Worm (Caenorhabditis elegans): ENCODE results near the gene nlp-48.

nlp-48 gene

ce11 chrIII:9390924-9391323 lies 10.0 kb downstream of the nlp-48 start:
- TF ChIP-seq nhr-6 (tag; optimal IDR thresholded peaks at IDR 0.05) (no peak), ama-1 (optimal IDR thresholded peaks at IDR 0.05) (peak; percentile 5), lsy-2 (tag; optimal IDR thresholded peaks at IDR 0.05) (peak in 1 of 2 experiments; percentile 62), mep-1 (tag; optimal IDR thresholded peaks at IDR 0.05) (peak; percentile 3), lin-38 (GFP tag; IDR thresholded peaks at IDR 0.05) (peak; percentile 55), arid-1 (GFP tag; conservative IDR thresholded peaks at IDR 0.05) (peak; percentile 30; the same call in 1 of the 2 replicates), mxl-3 (GFP tag; optimal IDR thresholded peaks at IDR 0.05) (peak; percentile 4), lim-7 (GFP tag; IDR thresholded peaks at IDR 0.05) (0 out of 2 replicates have a peak, but pooled peaks have one; percentile 43), snpc-1.2 (GFP tag; IDR thresholded peaks at IDR 0.05) (no peak), lin-13 (GFP tag; optimal IDR thresholded peaks at IDR 0.05) (peak; percentile 18), hlh-30 (tag; optimal IDR thresholded peaks at IDR 0.05; ENCODE audit: insufficient read depth) (peak; percentile 90), fos-1 (tag; optimal IDR thresholded peaks at IDR 0.05) (no peak), mdl-1 (tag; optimal IDR thresholded peaks at IDR 0.05) (peak; percentile 24 to 76)

- TF ChIP-seq dpl-1 (GFP tag; optimal IDR thresholded peaks at IDR 0.05), result no peak
These were observed 10.9 kb downstream of the nlp-48 start, which contains the start of gene slc-17.2 for ce11 chrIII:9390007-9390406. Gene slc-17.2, minus strand, starts transcription at chrIII:9390107.

ce11 chrIII:9385543-9385942 lies 15.4 kb downstream of the nlp-48 start, which contains the start of gene C38C10.3:
Gene C38C10.3, minus strand, starts transcription at chrIII:9385643.
- TF ChIP-seq dmd-9 (GFP tag; IDR thresholded peaks at IDR 0.05), result no peak
- TF ChIP-seq egl-27 (tag; optimal IDR thresholded peaks at IDR 0.05), result no peak
- no peak for TF ChIP-seq nhr-111 (GFP tag; optimal IDR thresholded peaks at IDR 0.05)
- TF ChIP-seq spr-1 (tag; optimal IDR thresholded peaks at IDR 0.05), result no peak
- TF ChIP-seq mdt-29 (GFP tag; IDR thresholded peaks at IDR 0.05), result no peak
- TF ChIP-seq ZK337.2 (GFP tag; IDR thresholded peaks at IDR 0.05), result no peak
- no peak for TF ChIP-seq mdl-1 (tag; optimal IDR thresholded peaks at IDR 0.05)
- no peak for TF ChIP-seq lin-38 (GFP tag; IDR thresholded peaks at IDR 0.05)
- TF ChIP-seq Y48G9A.11 (GFP tag; IDR thresholded peaks at IDR 0.05), result no peak
- no peak for TF ChIP-seq nhr-6 (tag; optimal IDR thresholded peaks at IDR 0.05)
- no peak for TF ChIP-seq arid-1 (GFP tag; conservative IDR thresholded peaks at IDR 0.05)
- TF ChIP-seq dpl-1 (GFP tag; optimal IDR thresholded peaks at IDR 0.05), result no peak
- TF ChIP-seq lin-29 (GFP tag; IDR thresholded peaks at IDR 0.05), result no peak
- no peak for TF ChIP-seq F44E2.7 (GFP tag; IDR thresholded peaks at IDR 0.05)
- TF ChIP-seq ceh-82 (tag; optimal IDR thresholded peaks at IDR 0.05), result no peak

- TF ChIP-seq T20F7.1 (GFP tag; optimal IDR thresholded peaks at IDR 0.05), result no peak
- TF ChIP-seq ama-1 (optimal IDR thresholded peaks at IDR 0.05), result no peak
- no peak for TF ChIP-seq mdt-29 (GFP tag; IDR thresholded peaks at IDR 0.05)
- TF ChIP-seq unc-62 (GFP tag; optimal IDR thresholded peaks at IDR 0.05 in 1 of 2), result peak in 1 of 2 experiments; percentile 17
- no peak for TF ChIP-seq unc-62 (tag; optimal IDR thresholded peaks at IDR 0.05)
- no peak for TF ChIP-seq arid-1 (GFP tag; conservative IDR thresholded peaks at IDR 0.05)
- no peak for TF ChIP-seq madf-5 (GFP tag; IDR thresholded peaks at IDR 0.05)
These were observed 17.4 kb downstream of the nlp-48 start, which contains the start of gene tkr-1 for ce11 chrIII:9383496-9383895. Gene tkr-1, plus strand, starts transcription at chrIII:9383796.

- TF ChIP-seq aly-2 (tag; optimal IDR thresholded peaks at IDR 0.05) (no peak), Y5F2A.4 (GFP tag; optimal IDR thresholded peaks at IDR 0.05) (no peak), unc-62 (GFP tag; optimal IDR thresholded peaks at IDR 0.05 in 1 of 2) (peak in 1 of 2 experiments; percentile 93), unc-62 (tag; optimal IDR thresholded peaks at IDR 0.05) (no peak)
These were observed 24.2 kb downstream of the nlp-48 start for ce11 chrIII:9376701-9377100.

- no peak for TF ChIP-seq gei-8 (GFP tag; optimal IDR thresholded peaks at IDR 0.05)
- peak; percentile 50 for TF ChIP-seq fkh-10 (GFP tag; optimal IDR thresholded peaks at IDR 0.05)
- no peak for TF ChIP-seq T20F7.1 (GFP tag; optimal IDR thresholded peaks at IDR 0.05)
These were observed 27.2 kb downstream of the nlp-48 start for ce11 chrIII:9373779-9374178.

All from whole organism, L4 larva.